Fruit fly (Drosophila melanogaster) whole organism, embryonic: Measurements from ENCODE around the gene CG33483.

Experiments
- Atf3 ChIP-seq: fragments of 200-800 bp; sonication (Bioruptor generic); optimal IDR thresholded peaks from 3 replicates; lab custom pipeline; 2016; ENCODE audit warnings: missing biosample characterization, missing genetic modification characterization
- Bdp1 ChIP-seq: fragments of 200-800 bp; sonication (Bioruptor generic); optimal IDR thresholded peaks from 3 replicates; lab custom pipeline; 2016; ENCODE audit warnings: missing biosample characterization, missing genetic modification characterization
- BtbVII ChIP-seq: fragments of 200-800 bp; sonication (Bioruptor generic); optimal IDR thresholded peaks from 3 replicates; lab custom pipeline; 2017; ENCODE audit warnings: missing biosample characterization, mild to moderate bottlenecking, missing genetic modification characterization
- CG10321 ChIP-seq: fragments of 200-800 bp; sonication (Bioruptor generic); IDR thresholded peaks from 2 replicates; pipeline ENCODE4 v1.3.6; 2022; ENCODE audit warnings: missing biosample characterization, missing genetic modification characterization
- CG12299 ChIP-seq: fragments of 200-800 bp; sonication (Bioruptor generic); optimal IDR thresholded peaks from 2 replicates; lab custom pipeline; 2018; ENCODE audit warnings: missing biosample characterization, mild to moderate bottlenecking, missing genetic modification characterization
- CG12744 ChIP-seq: fragments of 200-800 bp; sonication (Bioruptor generic); optimal IDR thresholded peaks from 2 replicates; lab custom pipeline; 2016; ENCODE audit warnings: missing biosample characterization, missing genetic modification characterization
- CG15011 ChIP-seq: fragments of 200-800 bp; sonication (Bioruptor generic); optimal IDR thresholded peaks from 3 replicates; lab custom pipeline; 2018; ENCODE audit warnings: missing biosample characterization, mild to moderate bottlenecking, missing genetic modification characterization
- CG15269 ChIP-seq: fragments of 200-800 bp; sonication (Bioruptor generic); optimal IDR thresholded peaks from 2 replicates; lab custom pipeline; 2018; ENCODE audit warnings: missing biosample characterization, mild to moderate bottlenecking, missing genetic modification characterization, moderate library complexity
- CG16863 ChIP-seq: fragments of 200-800 bp; sonication (Bioruptor generic); optimal IDR thresholded peaks from 3 replicates; lab custom pipeline; 2016; ENCODE audit warnings: missing biosample characterization, missing genetic modification characterization
- CG17912 ChIP-seq: fragments of 200-800 bp; sonication (Bioruptor generic); optimal IDR thresholded peaks from 2 replicates; lab custom pipeline; 2018; ENCODE audit warnings: missing biosample characterization, mild to moderate bottlenecking, missing genetic modification characterization
- CG18011 ChIP-seq: fragments of 200-800 bp; sonication (Bioruptor generic); optimal IDR thresholded peaks from 2 replicates; lab custom pipeline; 2017; ENCODE audit warnings: missing biosample characterization, missing genetic modification characterization, mild to moderate bottlenecking, moderate library complexity, missing genotype
- CG18262 ChIP-seq: fragments of 200-800 bp; optimal IDR thresholded peaks from 3 replicates; lab custom pipeline; 2019; ENCODE audit warnings: missing biosample characterization, mild to moderate bottlenecking, missing genetic modification characterization, moderate library complexity
- CG3847 ChIP-seq: fragments of 200-800 bp; sonication (Bioruptor generic); IDR thresholded peaks from 2 replicates; pipeline ENCODE4 v1.3.6; 2022; ENCODE audit warnings: missing biosample characterization, missing genetic modification characterization
- CG8388 ChIP-seq: fragments of 200-800 bp; sonication (Bioruptor generic); optimal IDR thresholded peaks from 2 replicates; lab custom pipeline; 2019; ENCODE audit warnings: missing biosample characterization, mild to moderate bottlenecking, missing genetic modification characterization, moderate library complexity
- CG9609 ChIP-seq: fragments of 200-800 bp; sonication (Bioruptor generic); optimal IDR thresholded peaks from 3 replicates; lab custom pipeline; 2016; ENCODE audit warnings: missing biosample characterization, missing genetic modification characterization
- CG9727 ChIP-seq: fragments of 200-800 bp; sonication (Bioruptor generic); optimal IDR thresholded peaks from 3 replicates; lab custom pipeline; 2017; ENCODE audit warnings: missing biosample characterization, mild to moderate bottlenecking, missing genetic modification characterization
- Hand ChIP-seq: fragments of 200-800 bp; sonication (Bioruptor generic); optimal IDR thresholded peaks from 2 replicates; lab custom pipeline; 2017; ENCODE audit warnings: mild to moderate bottlenecking, missing biosample characterization, missing genetic modification reagents, missing genetic modification characterization
- HmgZ ChIP-seq: fragments of 200-800 bp; sonication (Bioruptor generic); optimal IDR thresholded peaks from 2 replicates; lab custom pipeline; 2018; ENCODE audit warnings: missing biosample characterization, mild to moderate bottlenecking, missing genetic modification characterization
- Hmx ChIP-seq: fragments of 200-800 bp; sonication (Bioruptor generic); optimal IDR thresholded peaks from 2 replicates; lab custom pipeline; 2016; ENCODE audit warnings: missing biosample characterization, missing genetic modification characterization
- Lim3 ChIP-seq: fragments of 200-800 bp; sonication (Bioruptor generic); IDR thresholded peaks from 2 replicates; pipeline ENCODE4 v1.3.6; 2022; ENCODE audit warnings: missing biosample characterization, missing genetic modification characterization
- Max ChIP-seq: fragments of 200-800 bp; sonication (Bioruptor generic); optimal IDR thresholded peaks from 2 replicates; lab custom pipeline; 2016; ENCODE audit warnings: missing biosample characterization, mild to moderate bottlenecking, missing genetic modification characterization
- Nf-YC ChIP-seq: fragments of 200-800 bp; optimal IDR thresholded peaks from 3 replicates; lab custom pipeline; 2019; ENCODE audit warnings: missing biosample characterization, mild to moderate bottlenecking, missing genetic modification characterization, moderate library complexity
- Ptx1 ChIP-seq: fragments of 200-800 bp; sonication (Bioruptor generic); IDR thresholded peaks from 2 replicates; pipeline ENCODE4 v1.3.6; 2022; ENCODE audit warnings: missing biosample characterization, missing genetic modification characterization
- Rx ChIP-seq: fragments of 200-800 bp; sonication (Bioruptor generic); IDR thresholded peaks from 2 replicates; pipeline ENCODE4 v1.3.6; 2022; ENCODE audit warnings: missing biosample characterization, missing genetic modification characterization
- Sox100B ChIP-seq: fragments of 200-800 bp; sonication (Bioruptor generic); optimal IDR thresholded peaks from 3 replicates; lab custom pipeline; 2018; ENCODE audit warnings: missing biosample characterization, mild to moderate bottlenecking, missing genetic modification characterization
- Sry-δ ChIP-seq: fragments of 200-800 bp; sonication (Bioruptor generic); optimal IDR thresholded peaks from 2 replicates; lab custom pipeline; 2016; ENCODE audit warnings: missing biosample characterization, missing genetic modification characterization
- Ssrp ChIP-seq: fragments of 200-800 bp; sonication (Bioruptor generic); optimal IDR thresholded peaks from 2 replicates; lab custom pipeline; 2018; ENCODE audit warnings: missing biosample characterization, mild to moderate bottlenecking, missing genetic modification characterization, moderate library complexity
- Xrp1 ChIP-seq: fragments of 200-800 bp; sonication (Bioruptor generic); IDR thresholded peaks from 2 replicates; pipeline ENCODE4 v1.3.6; 2022; ENCODE audit warnings: missing biosample characterization, missing genetic modification characterization
- aop ChIP-seq: fragments of 200-800 bp; sonication (Bioruptor generic); IDR thresholded peaks from 2 replicates; pipeline ENCODE4 v1.3.6; 2022; ENCODE audit warnings: missing biosample characterization, missing genetic modification characterization
- ara ChIP-seq: fragments of 200-800 bp; sonication (Bioruptor generic); IDR thresholded peaks from 2 replicates; pipeline ENCODE4 v1.3.6; 2022; ENCODE audit warnings: missing biosample characterization, missing genetic modification characterization
- ase ChIP-seq: fragments of 200-800 bp; sonication (Bioruptor generic); IDR thresholded peaks from 3 replicates; pipeline ENCODE4 v1.3.6; 2022; ENCODE audit warnings: missing biosample characterization, missing genetic modification characterization
- bsh ChIP-seq, 2 experiments: fragments of 200-800 bp; sonication (Bioruptor generic); optimal IDR thresholded peaks; 2 replicates each; lab custom pipeline; 2017 to 2018; ENCODE audit warnings: mild to moderate bottlenecking in 2 of 2, missing biosample characterization in 2 of 2, missing genetic modification characterization in 2 of 2, moderate library complexity in 1 of 2
- chinmo ChIP-seq: fragments of 200-800 bp; sonication (Bioruptor generic); IDR thresholded peaks from 4 replicates; pipeline ENCODE4 v1.3.6; 2022; ENCODE audit warnings: missing biosample characterization, missing genetic modification characterization; ENCODE audit not compliant: partially characterized antibody
- ems ChIP-seq: fragments of 200-800 bp; sonication (Bioruptor generic); optimal IDR thresholded peaks from 3 replicates; lab custom pipeline; 2016; ENCODE audit warnings: missing biosample characterization, missing genetic modification characterization
- fd3F ChIP-seq: fragments of 200-800 bp; sonication (Bioruptor generic); optimal IDR thresholded peaks from 2 replicates; lab custom pipeline; 2018; ENCODE audit warnings: missing biosample characterization, mild to moderate bottlenecking, missing genetic modification characterization, moderate library complexity
- gfzf ChIP-seq: fragments of 200-800 bp; sonication (Bioruptor generic); optimal IDR thresholded peaks from 2 replicates; lab custom pipeline; 2016; ENCODE audit warnings: missing biosample characterization, mild to moderate bottlenecking, missing genetic modification characterization, moderate library complexity
- hkb ChIP-seq, 2 experiments: fragments of 200-800 bp in 1 of 2; fragments of >200 bp in 1 of 2; sonication (Bioruptor generic) in 1 of 2; IDR thresholded peaks in 1 of 2; optimal IDR thresholded peaks in 1 of 2; 2 replicates each; pipeline versions ENCODE4 v1.3.6 to Lab custom; 2017 to 2022; ENCODE audit warnings: missing biosample characterization in 1 of 2, missing genetic modification characterization in 1 of 2
- hth ChIP-seq: fragments of >200 bp; optimal IDR thresholded peaks from 2 replicates; lab custom pipeline; 2017; ENCODE audit warnings: inconsistent platforms
- lab ChIP-seq: fragments of 200-800 bp; sonication (Bioruptor generic); optimal IDR thresholded peaks from 3 replicates; lab custom pipeline; 2017; ENCODE audit warnings: missing biosample characterization, missing genetic modification characterization, mild to moderate bottlenecking, moderate library complexity, missing genetic modification reagents
- mirr ChIP-seq: fragments of 200-800 bp; sonication (Bioruptor generic); optimal IDR thresholded peaks from 3 replicates; lab custom pipeline; 2018; ENCODE audit warnings: missing biosample characterization, mild to moderate bottlenecking, missing genetic modification characterization
- odd ChIP-seq: fragments of 200-800 bp; sonication (Bioruptor generic); optimal IDR thresholded peaks from 2 replicates; lab custom pipeline; 2017; ENCODE audit warnings: missing biosample characterization, mild to moderate bottlenecking, missing genetic modification characterization
- salm ChIP-seq: fragments of 200-800 bp; sonication (Bioruptor generic); optimal IDR thresholded peaks from 2 replicates; lab custom pipeline; 2018; ENCODE audit warnings: missing biosample characterization, mild to moderate bottlenecking, missing genetic modification characterization
- sens ChIP-seq: fragments of 200-800 bp; sonication (Bioruptor generic); peaks from one replicate; lab custom pipeline; 2016; ENCODE audit warnings: missing biosample characterization, missing genetic modification characterization
- tin ChIP-seq: fragments of 200-800 bp; sonication (Bioruptor generic); optimal IDR thresholded peaks from 3 replicates; lab custom pipeline; 2016; ENCODE audit warnings: missing biosample characterization, missing genetic modification characterization
- trem ChIP-seq: fragments of 200-800 bp; optimal IDR thresholded peaks from 3 replicates; lab custom pipeline; 2019; ENCODE audit warnings: missing biosample characterization, mild to moderate bottlenecking, missing genetic modification characterization, moderate library complexity
- tup ChIP-seq: fragments of 200-800 bp; sonication (Bioruptor generic); optimal IDR thresholded peaks from 2 replicates; lab custom pipeline; 2016; ENCODE audit warnings: missing biosample characterization, mild to moderate bottlenecking, missing genetic modification characterization, moderate library complexity
- unc-4 ChIP-seq: fragments of 200-800 bp; sonication (Bioruptor generic); IDR thresholded peaks from 2 replicates; pipeline ENCODE4 v1.3.6; 2022; ENCODE audit warnings: missing biosample characterization, missing genetic modification characterization; ENCODE audit not compliant: partially characterized antibody
- usp ChIP-seq: fragments of >200 bp; optimal IDR thresholded peaks from 2 replicates; lab custom pipeline; 2017; ENCODE audit warnings: missing biosample characterization, missing genetic modification characterization
- z ChIP-seq: fragments of 200-800 bp; sonication (Bioruptor generic); IDR thresholded peaks from 3 replicates; pipeline ENCODE4 v1.3.6; 2022; ENCODE audit warnings: missing biosample characterization, missing genetic modification characterization

The CG33483 gene

dm6 chr3R:30887711-30888549 is 14.0 kb downstream of the CG33483 start (continued):
- TF ChIP-seq hkb (optimal IDR thresholded peaks at IDR 0.05; lab: Kevin White, UChicago): no peak
- peak; percentile 74 for TF ChIP-seq hkb (GFP tag; IDR thresholded peaks at IDR 0.05; lab: Robert Waterston, UW)
- TF ChIP-seq CG12744: peak; percentile 5
- TF ChIP-seq unc-4 (GFP tag; lab: Robert Waterston, UW): no peak
- no peak for TF ChIP-seq CG17912 (GFP tag; lab: Kevin White, UChicago)
- TF ChIP-seq CG15269 (tag; lab: Kevin White, UChicago): no peak
- peak; percentile 0 for TF ChIP-seq trem (tag; lab: Kevin White, UChicago)
- no peak for TF ChIP-seq Hand (GFP tag; lab: Kevin White, UChicago)
- TF ChIP-seq tin (GFP tag; lab: Kevin White, UChicago): peak; percentile 61
- peak; percentile 23 for TF ChIP-seq Sry-δ
- TF ChIP-seq ems: peak; percentile 66
- peak; percentile 51 for TF ChIP-seq CG8388 (GFP tag; lab: Kevin White, UChicago)
- TF ChIP-seq bsh (GFP tag; optimal IDR thresholded peaks at IDR 0.05; lab: Kevin White, UChicago): peak; percentile 11 to 74
- no peak for TF ChIP-seq Bdp1 (GFP tag; lab: Kevin White, UChicago)
- peak; percentile 28 for TF ChIP-seq Max
- peak; percentile 92 for TF ChIP-seq Ptx1 (GFP tag; lab: Robert Waterston, UW)
- no peak for TF ChIP-seq Sox100B
- peak; percentile 64 for TF ChIP-seq CG18262 (tag; lab: Kevin White, UChicago)
- TF ChIP-seq CG3847 (GFP tag; lab: Robert Waterston, UW): peak; percentile 47; the same call in 1 of the 2 replicates
- no peak for TF ChIP-seq mirr (GFP tag; lab: Kevin White, UChicago)
- TF ChIP-seq hth (lab: Kevin White, UChicago): no peak
- TF ChIP-seq CG18011 (GFP tag; lab: Kevin White, UChicago): no peak
- TF ChIP-seq odd (GFP tag; lab: Kevin White, UChicago): no peak
- TF ChIP-seq sens (GFP tag; lab: Kevin White, UChicago): peak; percentile 93
- TF ChIP-seq CG15011: peak; percentile 17
- TF ChIP-seq CG9609: peak; percentile 33
- peak; percentile 28 for TF ChIP-seq CG16863 (GFP tag; lab: Kevin White, UChicago)
- TF ChIP-seq lab: peak; percentile 77
- TF ChIP-seq Rx (GFP tag; lab: Robert Waterston, UW): peak; percentile 59; the same call in 1 of the 2 replicates
- TF ChIP-seq CG9727: peak; percentile 23
- TF ChIP-seq Hmx (GFP tag; lab: Kevin White, UChicago): no peak
- no peak for TF ChIP-seq usp (GFP tag; lab: Kevin White, UChicago)
- TF ChIP-seq Xrp1 (GFP tag; lab: Robert Waterston, UW): peak; percentile 77
- no peak for TF ChIP-seq Atf3 (GFP tag; lab: Kevin White, UChicago)
- TF ChIP-seq CG12299: no peak
- TF ChIP-seq Nf-YC (tag; lab: Kevin White, UChicago): no peak
- TF ChIP-seq BtbVII: no peak
- 0 out of 3 replicates have a peak, but pooled peaks have one; percentile 29 for TF ChIP-seq ase
- TF ChIP-seq z: no peak
- TF ChIP-seq tup (GFP tag; lab: Kevin White, UChicago): peak; percentile 4
- peak; percentile 70 for TF ChIP-seq ara (GFP tag; lab: Robert Waterston, UW)
- TF ChIP-seq HmgZ: peak; percentile 5
- no peak for TF ChIP-seq gfzf (GFP tag; lab: Kevin White, UChicago)
- no peak for TF ChIP-seq CG10321 (GFP tag; lab: Robert Waterston, UW)
- no peak for TF ChIP-seq Lim3
- TF ChIP-seq chinmo (GFP tag; lab: Robert Waterston, UW): 0 out of 4 replicates have a peak, but pooled peaks have one; percentile 21
- TF ChIP-seq Ssrp: peak; percentile 51
- peak; percentile 29 for TF ChIP-seq salm
- no peak for TF ChIP-seq aop (GFP tag; lab: Robert Waterston, UW)
- peak; percentile 49 for TF ChIP-seq fd3F (GFP tag; lab: Kevin White, UChicago)
